Worm (Caenorhabditis elegans) whole organism, mixed stage, embryonic: ENCODE measurements around the gene Y59E1A.4.

ENCODE experiments used
- M03D4.4 ChIP-seq: sonication (generic microtip); optimal IDR thresholded peaks from 2 replicates; lab custom pipeline; 2017; ENCODE audit warnings: mild to moderate bottlenecking, missing genetic modification characterization, missing compliant biosample characterization
- bed-3 ChIP-seq: fragments of 200-800 bp; sonication (Bioruptor generic); optimal IDR thresholded peaks from 3 replicates; lab custom pipeline; 2018; ENCODE audit warnings: mild to moderate bottlenecking, missing genetic modification characterization, moderate library complexity, missing compliant biosample characterization
- blmp-1 ChIP-seq: fragments of 150-350 bp; optimal IDR thresholded peaks from 2 replicates; lab custom pipeline; 2014; ENCODE audit warnings: missing biosample characterization, missing genetic modification characterization
- ceh-39 ChIP-seq: fragments of 150-350 bp; optimal IDR thresholded peaks from 2 replicates; lab custom pipeline; 2014; ENCODE audit warnings: missing biosample characterization, missing genetic modification characterization
- ceh-43 ChIP-seq: fragments of 200-800 bp; sonication (Bioruptor generic); optimal IDR thresholded peaks from 2 replicates; lab custom pipeline; 2018; ENCODE audit warnings: mild to moderate bottlenecking, missing genetic modification characterization, moderate library complexity, missing compliant biosample characterization
- ceh-83 ChIP-seq: fragments of 200-800 bp; sonication (Bioruptor generic); optimal IDR thresholded peaks from 2 replicates; lab custom pipeline; 2018; ENCODE audit warnings: mild to moderate bottlenecking, missing genetic modification characterization, missing compliant biosample characterization
- ces-1 ChIP-seq: fragments of 150-350 bp; optimal IDR thresholded peaks from 2 replicates; lab custom pipeline; 2014; ENCODE audit warnings: missing biosample characterization, missing genetic modification reagents, missing genetic modification characterization
- cnd-1 ChIP-seq: fragments of 200-800 bp; sonication (Bioruptor generic); optimal IDR thresholded peaks from 2 replicates; lab custom pipeline; 2018; ENCODE audit warnings: mild to moderate bottlenecking, missing genetic modification characterization, missing compliant biosample characterization
- drap-1 ChIP-seq: fragments of 200-800 bp; sonication (Bioruptor generic); optimal IDR thresholded peaks from 3 replicates; lab custom pipeline; 2018; ENCODE audit warnings: mild to moderate bottlenecking, missing genetic modification characterization, missing compliant biosample characterization
- hlh-1 ChIP-seq: fragments of 150-350 bp; optimal IDR thresholded peaks from 2 replicates; lab custom pipeline; 2014; ENCODE audit warnings: missing biosample characterization, missing genetic modification reagents, missing genetic modification characterization
- lin-13 ChIP-seq: fragments of 150-350 bp; optimal IDR thresholded peaks from 2 replicates; lab custom pipeline; 2014; ENCODE audit warnings: missing biosample characterization, missing genetic modification characterization
- lin-32 ChIP-seq: fragments of 200-800 bp; sonication (Bioruptor generic); optimal IDR thresholded peaks from 2 replicates; lab custom pipeline; 2018; ENCODE audit warnings: mild to moderate bottlenecking, missing genetic modification characterization, missing compliant biosample characterization
- lsy-2 ChIP-seq: fragments of 150-350 bp; optimal IDR thresholded peaks from 2 replicates; lab custom pipeline; 2014; ENCODE audit warnings: missing biosample characterization, missing genetic modification characterization
- mab-5 ChIP-seq: fragments of 150-350 bp; optimal IDR thresholded peaks from 2 replicates; lab custom pipeline; 2014; ENCODE audit warnings: missing biosample characterization, missing genetic modification characterization
- mep-1 ChIP-seq: fragments of 150-350 bp; optimal IDR thresholded peaks from 2 replicates; lab custom pipeline; 2017; ENCODE audit warnings: missing biosample characterization, missing genetic modification reagents, missing genetic modification characterization, inconsistent platforms
- mls-2 ChIP-seq: sonication (generic microtip); optimal IDR thresholded peaks from 2 replicates; lab custom pipeline; 2016; ENCODE audit warnings: mild to moderate bottlenecking, missing genetic modification characterization, moderate library complexity, missing compliant biosample characterization
- nhr-12 ChIP-seq: fragments of 150-350 bp; optimal IDR thresholded peaks from 2 replicates; lab custom pipeline; 2014; ENCODE audit warnings: missing biosample characterization, missing genetic modification characterization
- nhr-2 ChIP-seq: fragments of 150-350 bp; optimal IDR thresholded peaks from 2 replicates; lab custom pipeline; 2014; ENCODE audit warnings: missing biosample characterization, missing genetic modification characterization
- nhr-28 ChIP-seq: fragments of 150-350 bp; optimal IDR thresholded peaks from 2 replicates; lab custom pipeline; 2014; ENCODE audit warnings: missing biosample characterization, missing genetic modification characterization
- nhr-76 ChIP-seq: sonication (generic microtip); optimal IDR thresholded peaks from 2 replicates; lab custom pipeline; 2017; ENCODE audit warnings: missing biosample characterization, missing genetic modification characterization
- pha-4 ChIP-seq: fragments of 150-350 bp; optimal IDR thresholded peaks from 2 replicates; lab custom pipeline; 2018; ENCODE audit warnings: missing biosample characterization, missing genetic modification reagents, missing genetic modification characterization
- sem-2 ChIP-seq: fragments of 200-800 bp; sonication (Bioruptor generic); optimal IDR thresholded peaks from 2 replicates; lab custom pipeline; 2018; ENCODE audit warnings: mild to moderate bottlenecking, missing genetic modification characterization, missing compliant biosample characterization
- snpc-4 ChIP-seq: fragments of 150-350 bp; optimal IDR thresholded peaks from 2 replicates; lab custom pipeline; 2014; ENCODE audit warnings: missing biosample characterization, missing genetic modification characterization
- sptf-1 ChIP-seq: sonication (generic microtip); optimal IDR thresholded peaks from 2 replicates; lab custom pipeline; 2017; ENCODE audit warnings: mild to moderate bottlenecking, missing genetic modification characterization, moderate library complexity, missing compliant biosample characterization
- tbx-8 ChIP-seq: fragments of 200-800 bp; sonication (Bioruptor generic); optimal IDR thresholded peaks from 2 replicates; lab custom pipeline; 2018; ENCODE audit warnings: mild to moderate bottlenecking, missing genetic modification characterization, moderate library complexity, missing compliant biosample characterization
- unc-120 ChIP-seq: sonication (generic microtip); optimal IDR thresholded peaks from 2 replicates; lab custom pipeline; 2017; ENCODE audit warnings: missing genetic modification characterization, missing compliant biosample characterization; ENCODE audit not compliant: poor library complexity, severe bottlenecking
- unc-39 ChIP-seq: fragments of 150-350 bp; optimal IDR thresholded peaks from 2 replicates; lab custom pipeline; 2014; ENCODE audit warnings: missing biosample characterization, missing genetic modification characterization
- unc-62 ChIP-seq: fragments of 150-350 bp; optimal IDR thresholded peaks from 2 replicates; lab custom pipeline; 2014; ENCODE audit warnings: missing biosample characterization, missing genetic modification reagents, missing genetic modification characterization
- zip-8 ChIP-seq: fragments of 150-350 bp; optimal IDR thresholded peaks from 2 replicates; lab custom pipeline; 2014; ENCODE audit warnings: missing biosample characterization, missing genetic modification characterization
- ztf-11 ChIP-seq: fragments of 150-350 bp; optimal IDR thresholded peaks from 2 replicates; lab custom pipeline; 2014; ENCODE audit warnings: missing biosample characterization, missing genetic modification characterization

The Y59E1A.4 gene

DNA sequence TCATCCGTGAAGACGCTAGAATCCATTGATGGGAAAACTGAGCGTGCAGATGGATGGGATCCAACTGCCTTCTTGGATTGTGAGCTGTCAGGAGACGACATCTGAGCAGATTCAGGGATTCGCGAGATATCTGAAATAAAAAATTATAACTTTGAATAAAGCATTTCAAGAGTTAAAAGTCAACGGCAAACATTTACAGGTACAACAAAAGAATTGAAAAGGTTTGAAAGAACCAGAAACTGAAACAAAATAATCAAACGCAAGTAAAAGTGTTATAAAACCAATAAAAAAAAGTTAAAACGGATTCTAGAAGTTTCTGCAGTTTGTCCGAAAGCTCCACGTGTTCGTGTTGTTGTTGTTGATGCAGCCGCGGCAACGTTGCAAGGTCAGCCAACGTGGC lies at the start of gene Y59E1A.4:
Gene Y59E1A.4 (minus strand): TSS at position 101 of the 400 bp plus-strand sequence.
- TF ChIP-seq blmp-1 (tag; lab: Kevin White, UChicago), result no peak
- no peak for TF ChIP-seq cnd-1 (tag; lab: Kevin White, UChicago)
- no peak for TF ChIP-seq ces-1 (GFP tag; lab: Kevin White, UChicago)
- TF ChIP-seq M03D4.4 (tag; lab: Kevin White, UChicago), result no peak
- no peak for TF ChIP-seq sptf-1 (tag; lab: Kevin White, UChicago)
- no peak for TF ChIP-seq zip-8 (tag; lab: Kevin White, UChicago)
- no peak for TF ChIP-seq lin-13 (tag; lab: Kevin White, UChicago)

- TF ChIP-seq sem-2 (GFP tag; lab: Kevin White, UChicago) (no peak), mep-1 (peak; percentile 11)
These were observed 49.8 kb upstream of the Y59E1A.4 start, which contains the start of gene meg-3 for ce11 chrX:1989576-1989975. meg-3 (minus strand) TSS chrX:1989607.

ce11 chrX:1984831-1985230 lies 45.0 kb upstream of the Y59E1A.4 start:
- TF ChIP-seq M03D4.4 (tag; lab: Kevin White, UChicago) (no peak), pha-4 (tag; lab: Kevin White, UChicago) (no peak), mep-1 (no peak), hlh-1 (tag; lab: Kevin White, UChicago) (peak; percentile 92), ceh-43 (no peak), snpc-4 (tag; lab: Kevin White, UChicago) (no peak)

- no peak for TF ChIP-seq tbx-8
- no peak for TF ChIP-seq pha-4 (tag; lab: Kevin White, UChicago)
- TF ChIP-seq unc-39 (tag; lab: Kevin White, UChicago), result no peak
- TF ChIP-seq ces-1 (GFP tag; lab: Kevin White, UChicago), result no peak
- no peak for TF ChIP-seq drap-1 (GFP tag; lab: Kevin White, UChicago)
- TF ChIP-seq nhr-12 (tag; lab: Kevin White, UChicago), result no peak
- TF ChIP-seq lin-32, result no peak
- TF ChIP-seq sptf-1 (tag; lab: Kevin White, UChicago), result no peak
- TF ChIP-seq ztf-11 (tag; lab: Kevin White, UChicago), result no peak
- no peak for TF ChIP-seq nhr-28
- no peak for TF ChIP-seq ceh-83 (GFP tag; lab: Kevin White, UChicago)
- no peak for TF ChIP-seq lsy-2
- TF ChIP-seq sem-2 (GFP tag; lab: Kevin White, UChicago), result no peak
- no peak for TF ChIP-seq mab-5 (tag; lab: Kevin White, UChicago)
- no peak for TF ChIP-seq mep-1
These were observed 41.9 kb upstream of the Y59E1A.4 start for ce11 chrX:1981654-1982053.

ce11 chrX:1977708-1978107 lies 37.9 kb upstream of the Y59E1A.4 start, which contains the start of gene F52D2.12:
F52D2.12 (plus strand) TSS chrX:1978014.
- no peak for TF ChIP-seq lin-32
- no peak for TF ChIP-seq unc-62
- no peak for TF ChIP-seq nhr-28
- TF ChIP-seq snpc-4 (tag; lab: Kevin White, UChicago), result no peak
- TF ChIP-seq ceh-83 (GFP tag; lab: Kevin White, UChicago), result no peak
- TF ChIP-seq unc-39 (tag; lab: Kevin White, UChicago), result no peak
- TF ChIP-seq nhr-76 (tag; lab: Kevin White, UChicago), result no peak
- TF ChIP-seq drap-1 (GFP tag; lab: Kevin White, UChicago), result no peak
- TF ChIP-seq blmp-1 (tag; lab: Kevin White, UChicago), result no peak
- no peak for TF ChIP-seq ceh-43
- TF ChIP-seq tbx-8, result no peak
- no peak for TF ChIP-seq ces-1 (GFP tag; lab: Kevin White, UChicago)
- TF ChIP-seq mls-2 (tag; lab: Kevin White, UChicago), result no peak

DNA sequence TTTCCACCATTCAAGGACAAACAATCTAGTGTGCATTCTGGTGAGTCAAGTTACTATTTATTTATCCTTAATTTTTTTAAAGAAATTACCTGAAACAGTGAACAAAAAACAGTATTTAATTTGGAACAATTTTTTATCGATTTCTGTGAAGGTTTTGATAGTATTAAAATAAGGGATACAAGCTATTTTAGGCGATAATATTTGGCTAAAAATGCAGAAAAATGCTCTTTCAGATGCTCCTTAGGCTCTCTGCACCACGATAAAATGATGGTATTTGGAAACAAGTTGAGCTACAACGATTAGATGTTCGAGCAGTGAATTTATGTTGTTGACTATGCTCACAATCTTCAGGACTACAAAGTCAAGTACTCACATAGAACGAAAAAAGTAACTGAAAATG lies 35.9 kb upstream of the Y59E1A.4 start, which contains the start of gene F52D2.6:
Gene F52D2.6 (plus strand): TSS at position 301 of the 400 bp plus-strand sequence.
- no peak for TF ChIP-seq mep-1
- no peak for TF ChIP-seq nhr-2 (tag; lab: Kevin White, UChicago)
- TF ChIP-seq bed-3, result no peak
- TF ChIP-seq nhr-12 (tag; lab: Kevin White, UChicago), result no peak
- TF ChIP-seq pha-4 (tag; lab: Kevin White, UChicago), result no peak
- no peak for TF ChIP-seq hlh-1 (tag; lab: Kevin White, UChicago)
- TF ChIP-seq sptf-1 (tag; lab: Kevin White, UChicago), result no peak
- no peak for TF ChIP-seq unc-120 (tag; lab: Kevin White, UChicago)
- no peak for TF ChIP-seq cnd-1 (tag; lab: Kevin White, UChicago)
- no peak for TF ChIP-seq tbx-8
- no peak for TF ChIP-seq ztf-11 (tag; lab: Kevin White, UChicago)
- no peak for TF ChIP-seq zip-8 (tag; lab: Kevin White, UChicago)
- TF ChIP-seq ceh-39 (tag; lab: Kevin White, UChicago), result no peak
- TF ChIP-seq, all 35 proteins: peak for 0
